Fruit fly (Drosophila melanogaster): ENCODE data around the gene CG3168.
A peak's percentile ranks its signal among the peaks of the same experiment; 100 is the strongest.

CG3168 gene

DNA sequence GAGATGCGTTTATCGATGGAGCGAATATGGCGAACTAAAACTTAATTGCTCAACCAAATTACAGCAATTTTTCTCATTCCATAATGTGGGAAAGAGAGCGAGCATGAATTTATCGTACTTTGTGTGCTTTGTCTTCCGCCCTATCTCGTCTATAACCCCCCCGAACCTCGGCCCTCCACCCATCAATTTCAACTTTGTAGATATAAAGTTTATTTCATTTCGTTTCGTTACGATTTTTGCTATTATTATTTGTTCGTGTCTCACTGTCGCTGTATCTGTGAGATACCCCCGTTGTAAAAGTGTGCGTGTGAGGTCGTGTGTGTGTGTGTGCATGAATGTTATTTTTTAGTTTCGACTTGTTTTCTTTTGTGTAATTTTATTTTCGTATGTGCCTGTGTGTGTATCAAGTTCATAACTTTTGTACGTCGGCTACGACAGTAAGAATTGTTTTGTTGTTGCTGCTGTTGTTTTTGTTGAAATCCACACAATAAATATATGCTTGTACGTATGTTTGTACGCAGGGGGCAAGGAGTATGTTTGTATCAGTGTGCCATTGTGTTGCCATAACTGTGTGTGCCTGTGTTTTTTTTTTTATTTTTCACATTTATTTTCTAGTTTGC lies 31.1 kb downstream of the CG3168 start:
- TF ChIP-seq noc (tag; optimal IDR thresholded peaks at IDR 0.05) = no peak

DNA sequence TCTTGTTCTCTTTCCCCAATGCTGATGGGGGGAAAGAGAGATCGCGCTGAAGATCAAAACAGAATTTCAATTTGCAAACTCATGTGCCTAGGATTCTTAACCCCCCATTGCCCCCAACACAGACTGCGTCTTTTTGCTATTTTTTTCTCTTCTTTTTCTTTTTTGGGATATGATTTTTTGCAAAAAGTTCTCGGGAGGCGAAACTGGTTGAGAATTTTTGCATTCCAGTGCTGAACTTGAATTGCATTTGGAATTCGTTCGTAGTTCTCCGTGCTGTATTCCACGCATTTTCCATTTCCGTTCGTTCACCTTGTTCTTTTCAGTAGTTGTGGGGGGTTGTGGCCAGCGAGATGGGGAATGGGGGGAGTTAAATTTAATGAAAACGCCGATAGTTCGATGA lies 31.6 kb downstream of the CG3168 start:
- TF ChIP-seq noc (tag; optimal IDR thresholded peaks at IDR 0.05) = no peak

DNA sequence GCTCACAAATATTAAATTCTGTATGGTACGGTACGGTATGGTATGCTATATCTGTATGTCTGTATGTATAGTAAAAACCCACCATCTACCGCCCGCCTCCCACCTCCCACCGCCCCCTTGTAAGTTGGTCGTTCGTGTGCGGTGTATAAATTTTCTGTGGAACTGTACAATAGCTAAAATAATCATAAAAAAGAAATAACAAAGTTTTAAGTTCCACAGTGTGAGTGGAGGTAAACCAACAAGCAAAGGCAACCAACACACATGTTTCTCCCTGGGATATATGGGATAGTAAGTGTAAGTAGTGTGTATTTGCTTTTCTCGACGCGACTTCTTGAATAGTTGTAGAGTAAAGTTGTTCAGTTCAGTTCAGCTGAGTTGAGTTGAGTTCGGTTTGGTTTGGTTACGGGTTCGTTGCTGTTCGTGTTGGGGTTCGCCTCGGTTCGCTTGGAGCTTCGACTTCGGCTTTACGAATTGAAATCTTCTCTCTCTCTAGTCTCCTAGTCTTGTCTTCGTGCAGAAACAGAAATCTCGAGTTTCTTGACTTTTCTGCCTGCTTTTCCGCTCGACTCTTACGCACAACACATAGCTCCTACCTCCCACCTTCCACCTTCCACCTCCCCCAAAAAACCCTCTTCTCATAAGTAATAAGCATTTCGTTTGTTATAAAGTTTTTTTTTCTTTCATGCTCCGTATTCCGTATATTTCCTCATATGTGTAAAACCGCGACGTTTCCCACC lies 33.0 kb downstream of the CG3168 start:
- TF ChIP-seq noc (tag; optimal IDR thresholded peaks at IDR 0.05) = peak; percentile 13

DNA sequence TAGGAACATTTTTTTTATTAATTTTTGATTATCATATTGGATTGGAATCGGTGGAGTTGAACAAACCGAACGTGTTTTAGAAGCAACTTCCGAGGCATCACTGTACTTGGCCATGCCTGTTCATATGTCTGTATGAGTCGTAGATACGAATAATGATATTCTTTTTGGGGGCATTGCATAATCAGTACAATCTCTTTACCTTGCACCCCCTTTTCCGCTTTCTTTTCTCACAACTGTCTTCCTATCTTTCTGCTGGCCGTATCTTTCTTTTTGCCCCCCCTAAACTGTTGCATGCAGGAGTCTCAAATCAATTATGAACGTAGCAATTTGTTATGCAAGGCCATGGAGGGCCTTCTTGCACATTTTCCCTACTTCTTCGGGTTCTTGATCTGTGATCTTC lies 33.9 kb downstream of the CG3168 start:
- TF ChIP-seq noc (tag; optimal IDR thresholded peaks at IDR 0.05) = no peak

DNA sequence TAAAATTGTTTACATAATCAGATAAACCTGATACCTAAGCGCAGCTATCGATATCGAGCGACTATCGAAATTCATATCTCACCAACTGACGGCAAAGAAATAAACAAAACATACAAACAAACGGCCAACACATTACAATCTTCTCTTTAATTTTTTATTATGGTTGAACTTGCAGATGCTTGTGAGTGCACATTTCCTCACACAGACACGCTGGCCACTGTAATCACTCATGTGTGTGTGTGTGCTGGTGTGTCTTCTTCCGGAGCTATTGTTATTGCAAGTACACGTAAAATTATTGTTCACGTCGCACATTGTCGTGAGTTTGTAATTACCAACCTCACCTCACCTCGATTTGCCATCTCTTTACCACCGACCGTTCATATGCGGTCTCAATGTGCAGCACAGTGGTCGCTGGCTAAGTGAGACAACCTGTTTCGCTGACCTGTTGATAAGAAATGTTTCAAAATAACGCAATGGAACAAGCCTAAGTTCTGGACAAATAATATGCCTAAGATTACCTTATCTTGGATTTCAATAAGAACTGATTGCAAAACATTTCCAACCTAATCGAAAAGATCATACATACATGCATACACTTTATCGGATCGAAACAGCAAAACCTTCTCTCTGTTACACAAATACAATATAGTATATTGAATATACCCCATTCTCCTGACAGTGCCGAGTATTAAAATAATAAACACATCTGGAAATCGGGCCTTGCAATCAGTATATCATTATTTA lies 34.6 kb downstream of the CG3168 start:
- TF ChIP-seq noc (tag; optimal IDR thresholded peaks at IDR 0.05) = peak; percentile 39

DNA sequence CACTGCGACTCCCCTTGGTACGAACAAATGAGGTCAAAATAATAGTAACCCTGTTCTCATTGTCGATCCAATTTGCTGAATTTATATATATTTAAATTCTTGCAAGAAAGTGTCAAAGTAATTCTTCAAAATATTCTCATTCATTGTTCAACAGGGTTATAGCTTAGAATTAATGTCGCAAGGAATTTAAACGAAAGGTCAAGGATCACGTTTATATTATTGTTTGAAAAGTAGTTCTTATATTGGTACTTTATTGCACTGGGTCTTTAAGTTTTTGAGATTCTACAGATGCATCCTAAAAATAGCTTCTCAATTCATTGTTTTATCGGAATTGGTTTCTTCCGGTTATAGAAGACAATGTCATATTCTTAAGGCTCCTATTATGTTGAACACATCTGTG lies 35.8 kb downstream of the CG3168 start:
- TF ChIP-seq noc (tag; optimal IDR thresholded peaks at IDR 0.05) = no peak

DNA sequence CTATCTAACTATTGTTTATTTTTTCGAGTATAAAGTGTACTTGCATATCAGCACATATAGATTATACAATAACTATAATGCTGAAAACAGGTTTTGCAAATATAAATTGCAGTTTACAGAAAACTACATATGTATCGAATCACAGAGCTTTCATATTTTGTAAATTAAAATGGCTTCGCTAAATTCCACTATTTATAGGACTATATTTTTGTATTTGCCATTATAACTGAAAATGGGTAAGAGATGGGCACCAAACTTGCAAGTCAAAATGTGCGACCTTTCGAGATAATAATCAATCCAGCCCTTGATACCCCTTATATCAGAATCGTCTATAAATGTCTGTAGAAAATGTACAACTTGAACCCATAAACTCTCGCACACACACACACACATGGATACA lies 36.5 kb downstream of the CG3168 start:
- no peak for TF ChIP-seq noc (tag; optimal IDR thresholded peaks at IDR 0.05)

DNA sequence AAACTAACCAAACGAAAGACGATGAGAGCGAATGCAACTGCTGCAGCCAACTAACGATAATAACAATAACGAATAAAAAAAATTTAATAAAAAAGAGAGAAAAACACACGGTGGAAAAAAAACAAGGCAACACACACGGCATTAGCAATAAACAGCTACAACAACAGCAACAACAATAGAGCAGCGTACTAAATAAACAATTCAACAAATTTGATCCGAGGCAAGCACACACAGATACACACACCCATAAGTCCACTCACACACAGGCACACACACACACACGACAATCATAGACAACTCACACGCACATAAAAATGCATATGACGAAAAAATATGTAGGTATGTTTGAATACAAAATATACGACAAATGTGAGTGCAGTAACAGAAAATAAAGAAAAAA lies 37.2 kb downstream of the CG3168 start:
- TF ChIP-seq noc (tag; optimal IDR thresholded peaks at IDR 0.05) = no peak

DNA sequence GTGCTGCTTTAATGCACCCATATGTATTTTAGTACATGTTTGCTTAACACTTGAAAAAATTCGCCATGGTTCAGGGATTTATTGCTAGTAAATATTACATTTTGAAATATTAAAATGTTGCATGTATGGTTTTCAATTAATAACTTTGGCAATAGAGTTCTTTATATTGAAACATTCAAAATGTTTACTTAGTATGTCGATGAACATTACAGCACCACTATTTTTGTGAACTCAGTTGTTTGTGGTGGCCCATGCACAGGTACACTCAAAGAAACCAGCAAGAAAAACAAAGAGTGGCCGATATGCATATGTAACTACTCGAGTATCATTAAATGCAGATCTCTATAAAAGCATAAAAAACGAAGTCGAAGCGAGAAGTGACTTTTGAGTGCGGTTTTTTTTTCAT lies 37.8 kb downstream of the CG3168 start:
- TF ChIP-seq noc (tag; optimal IDR thresholded peaks at IDR 0.05) = no peak

DNA sequence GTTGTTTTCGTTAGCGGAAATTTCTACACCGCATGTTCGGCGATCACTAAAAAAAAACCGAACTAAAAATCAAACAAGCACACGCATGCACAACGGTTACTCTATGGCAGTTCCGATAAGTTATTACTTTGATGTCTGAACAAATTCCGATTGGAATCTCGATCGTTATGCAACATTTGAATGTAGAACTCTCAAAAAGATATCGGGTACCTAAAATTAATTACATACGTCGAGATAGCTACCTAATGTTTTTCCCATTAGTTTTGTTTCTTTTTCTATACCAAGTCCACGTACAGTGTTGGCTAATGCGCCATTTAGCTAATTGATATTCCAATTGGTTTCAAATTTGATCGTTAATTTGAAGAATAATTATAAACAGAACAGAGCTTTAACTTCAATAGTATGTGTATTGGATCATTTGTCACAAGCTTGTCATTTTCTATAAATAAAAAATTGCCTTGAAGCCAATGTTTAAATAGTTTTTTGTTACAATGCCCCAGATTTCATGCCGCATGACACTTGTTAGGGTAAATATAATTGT lies 38.7 kb downstream of the CG3168 start:
- TF ChIP-seq noc (tag; optimal IDR thresholded peaks at IDR 0.05) = no peak

DNA sequence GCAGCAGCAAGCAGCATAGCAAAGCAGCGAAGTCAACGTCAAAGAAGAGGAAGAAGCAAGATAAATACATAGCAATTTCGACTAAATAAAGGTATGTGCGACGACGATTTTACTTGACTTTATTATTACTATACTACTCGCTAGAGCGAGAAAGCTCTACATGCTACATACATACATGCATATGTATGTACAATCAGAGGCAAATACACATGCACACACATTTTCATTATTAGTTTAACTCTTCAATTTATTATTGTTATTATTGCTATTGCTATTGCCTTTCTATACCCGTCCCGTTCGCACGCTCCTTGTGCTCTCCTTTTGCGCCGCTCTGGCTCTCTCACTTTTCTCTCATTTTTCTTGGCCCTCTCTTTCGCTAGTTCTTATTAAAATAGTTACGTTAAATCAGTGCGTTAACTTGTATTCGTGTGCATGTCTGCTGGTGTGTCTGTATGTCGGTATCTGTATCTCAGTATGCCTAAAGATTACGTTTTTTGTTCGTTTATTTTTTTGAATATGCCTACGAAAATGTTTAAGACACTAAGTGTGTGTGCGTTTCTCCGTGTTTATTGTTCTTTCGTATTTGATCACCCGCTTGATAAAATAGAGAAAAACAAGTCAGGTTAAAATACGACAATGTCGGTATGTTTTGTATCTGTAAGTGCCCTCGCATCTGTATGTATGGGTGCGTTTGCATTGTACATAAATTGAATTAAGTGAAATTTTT lies 39.4 kb downstream of the CG3168 start:
- no peak for TF ChIP-seq noc (tag; optimal IDR thresholded peaks at IDR 0.05)

DNA sequence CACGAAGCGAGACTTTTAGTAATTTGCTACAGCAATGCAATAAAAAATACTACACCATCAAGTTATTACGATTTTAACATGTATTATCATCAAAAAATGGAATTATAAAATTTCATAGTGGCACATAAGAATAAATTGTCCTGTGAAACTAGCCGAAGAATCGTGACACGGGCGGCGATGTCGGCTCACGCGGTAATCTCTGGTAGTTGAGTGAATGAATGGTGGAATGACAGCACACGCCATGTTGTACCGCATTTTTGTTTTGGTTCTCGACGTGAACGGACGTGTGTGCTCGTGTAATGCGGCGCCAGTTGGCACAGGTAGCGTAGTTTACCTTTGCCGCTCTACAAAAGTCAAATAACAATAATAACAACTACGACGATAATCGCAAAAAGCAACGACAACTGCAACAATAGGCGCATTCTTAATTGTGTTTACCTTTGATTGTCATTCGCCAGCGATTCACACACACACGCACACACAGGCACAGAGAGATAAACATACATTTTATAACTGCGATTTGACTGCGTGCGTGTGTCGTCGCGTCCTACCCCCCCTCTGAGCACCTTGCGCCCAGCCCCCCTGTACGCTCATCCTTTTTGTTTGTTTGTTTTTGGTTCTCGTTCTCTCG lies 40.4 kb downstream of the CG3168 start, which contains the start of gene CG14441:
Gene CG14441 (plus strand): TSS at position 254 of the 631 bp plus-strand sequence.
- TF ChIP-seq noc (tag; optimal IDR thresholded peaks at IDR 0.05) = peak; percentile 86

DNA sequence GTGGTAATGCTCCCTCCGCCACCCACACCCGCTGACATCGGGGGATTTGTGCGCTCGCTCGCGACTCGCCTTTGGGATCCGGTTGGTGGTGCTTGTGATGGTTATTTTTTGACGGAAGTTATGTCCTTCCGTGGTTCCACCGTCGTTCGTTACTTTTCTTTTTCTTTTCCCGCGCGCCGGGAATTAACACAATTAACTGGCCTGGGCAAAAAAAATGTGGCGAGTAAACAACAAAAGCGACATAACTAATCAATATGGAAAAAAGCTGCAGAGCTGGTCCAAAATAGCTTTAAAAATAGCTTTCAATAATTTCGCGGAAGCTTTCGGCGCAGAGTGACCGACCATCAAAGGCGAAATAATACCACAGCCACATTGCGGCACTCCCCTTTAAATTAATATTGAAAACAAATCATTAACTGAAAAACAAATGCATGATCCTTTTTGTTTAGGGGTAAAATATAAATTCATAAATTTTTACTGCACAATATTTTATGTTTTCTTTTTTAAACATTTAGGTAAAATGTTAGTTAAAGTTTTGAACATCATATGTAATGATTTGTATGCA lies 41.5 kb downstream of the CG3168 start, which contains the start of gene CG14440:
Gene CG14440 (minus strand): TSS at position 320 of the 565 bp plus-strand sequence.
- peak; percentile 18 for TF ChIP-seq noc (tag; optimal IDR thresholded peaks at IDR 0.05)

DNA sequence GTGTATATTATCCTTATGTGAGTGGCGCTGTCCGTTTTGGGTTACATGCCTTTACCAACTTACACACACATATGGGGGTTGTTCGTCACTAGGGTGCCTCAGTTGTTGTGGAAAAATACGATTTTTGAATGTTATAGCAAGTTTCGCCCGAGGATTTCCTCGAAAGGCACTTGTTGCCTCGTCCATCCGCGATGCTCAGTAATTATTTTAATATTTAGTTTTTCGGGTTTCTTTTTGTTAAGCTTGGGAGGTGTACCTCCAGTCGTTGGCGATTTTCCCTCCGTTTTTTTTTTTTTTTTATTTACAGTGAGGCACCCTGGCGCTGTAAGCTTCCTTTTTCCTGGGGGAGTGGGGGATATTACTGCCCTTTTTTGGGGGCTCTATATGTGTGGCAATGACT lies 43.3 kb downstream of the CG3168 start:
- peak; percentile 63 for TF ChIP-seq noc (tag; optimal IDR thresholded peaks at IDR 0.05)

DNA sequence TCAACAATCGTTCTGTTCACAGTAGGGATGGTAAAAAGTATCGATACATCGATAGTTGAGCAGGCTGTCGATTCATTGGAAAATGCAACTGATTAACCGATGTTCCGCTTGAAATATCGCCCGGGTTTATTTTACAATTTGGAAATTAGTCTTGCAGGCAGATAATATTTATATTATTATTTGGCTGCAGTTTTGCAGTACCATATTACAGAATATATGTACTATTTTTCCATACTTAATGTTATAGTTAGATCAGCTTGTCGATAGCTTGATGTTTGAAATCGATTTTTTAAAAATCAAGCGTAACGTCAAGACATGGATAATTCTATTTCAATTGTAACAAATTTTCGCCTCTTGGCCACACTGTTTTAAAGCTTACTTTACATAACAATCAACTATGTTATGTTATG lies 44.8 kb downstream of the CG3168 start, which contains the start of gene CG14442:
Gene CG14442 (minus strand): TSS at position 29 of the 410 bp plus-strand sequence.
- peak; percentile 50 for TF ChIP-seq noc (tag; optimal IDR thresholded peaks at IDR 0.05)
